Fruit fly (Drosophila melanogaster) whole organism, embryonic: ENCODE results near the gene CG33306.

Experiments
- Aef1 ChIP-seq: fragments of 200-800 bp; sonication (Bioruptor generic); IDR thresholded peaks from 3 replicates; pipeline ENCODE4 v1.3.6; 2022; ENCODE audit warnings: missing biosample characterization, missing genetic modification characterization
- Antp ChIP-seq: fragments of 200-800 bp; sonication (Bioruptor generic); optimal IDR thresholded peaks from 3 replicates; lab custom pipeline; 2016; ENCODE audit warnings: missing biosample characterization, missing genetic modification characterization
- CG11093 ChIP-seq: fragments of 200-800 bp; sonication (Bioruptor generic); IDR thresholded peaks from 3 replicates; pipeline ENCODE4 v1.3.6; 2022; ENCODE audit warnings: missing biosample characterization, missing genetic modification characterization
- CG11247 ChIP-seq: fragments of 200-800 bp; sonication (Bioruptor generic); IDR thresholded peaks from 2 replicates; pipeline ENCODE4 v1.3.6; 2022; ENCODE audit warnings: missing biosample characterization, missing genetic modification characterization
- CG11560 ChIP-seq: fragments of 200-800 bp; sonication (Bioruptor generic); IDR thresholded peaks from 3 replicates; pipeline ENCODE4 v1.3.6; 2022; ENCODE audit warnings: missing biosample characterization, missing genetic modification characterization
- CG12236 ChIP-seq: fragments of 200-800 bp; sonication (Bioruptor generic); optimal IDR thresholded peaks from 2 replicates; lab custom pipeline; 2016; ENCODE audit warnings: missing biosample characterization, missing genetic modification characterization
- CG12769 ChIP-seq: fragments of 200-800 bp; sonication (Bioruptor generic); optimal IDR thresholded peaks from 2 replicates; lab custom pipeline; 2019; ENCODE audit warnings: missing biosample characterization, mild to moderate bottlenecking, missing genetic modification characterization, moderate library complexity
- CG16815 ChIP-seq: fragments of 200-800 bp; sonication (Bioruptor generic); optimal IDR thresholded peaks from 3 replicates; lab custom pipeline; 2017; ENCODE audit warnings: missing biosample characterization, mild to moderate bottlenecking, missing genetic modification characterization
- CG34376 ChIP-seq: fragments of 200-800 bp; sonication (Bioruptor generic); optimal IDR thresholded peaks from 2 replicates; lab custom pipeline; 2018; ENCODE audit warnings: missing biosample characterization, mild to moderate bottlenecking, missing genetic modification characterization
- CG3726 ChIP-seq: fragments of 200-800 bp; sonication (Bioruptor generic); IDR thresholded peaks from 3 replicates; pipeline ENCODE4, ENCODE4 v1.3.6; 2022; ENCODE audit warnings: missing biosample characterization, missing genetic modification characterization
- CG43689 ChIP-seq: fragments of 200-800 bp; sonication (Bioruptor generic); IDR thresholded peaks from 2 replicates; pipeline ENCODE4 v1.3.6; 2022; ENCODE audit warnings: missing biosample characterization, missing genetic modification characterization
- CG4617 ChIP-seq: fragments of 200-800 bp; sonication (Bioruptor generic); optimal IDR thresholded peaks from 3 replicates; lab custom pipeline; 2016; ENCODE audit warnings: missing biosample characterization, missing genetic modification characterization, borderline replicate concordance
- CG7745 ChIP-seq: fragments of 200-800 bp; sonication (Bioruptor generic); optimal IDR thresholded peaks from 2 replicates; lab custom pipeline; 2018; ENCODE audit warnings: missing biosample characterization, mild to moderate bottlenecking, missing genetic modification characterization, moderate library complexity
- CG7987 ChIP-seq: fragments of 200-800 bp; sonication (Bioruptor generic); optimal IDR thresholded peaks from 2 replicates; lab custom pipeline; 2018; ENCODE audit warnings: missing biosample characterization, mild to moderate bottlenecking, missing genetic modification characterization, moderate library complexity
- CG9609 ChIP-seq: fragments of 200-800 bp; sonication (Bioruptor generic); optimal IDR thresholded peaks from 3 replicates; lab custom pipeline; 2016; ENCODE audit warnings: missing biosample characterization, missing genetic modification characterization
- D ChIP-seq, 2 experiments: fragments of 200-800 bp in 1 of 2; fragments of >200 bp in 1 of 2; sonication (Bioruptor generic) in 1 of 2; optimal IDR thresholded peaks; 2 replicates in 1 of 2; 3 replicates in 1 of 2; lab custom pipeline; 2017; ENCODE audit warnings: mild to moderate bottlenecking in 1 of 2, missing biosample characterization in 1 of 2, missing genetic modification characterization in 1 of 2, missing genetic modification reagents in 1 of 2
- Deaf1 ChIP-seq: fragments of 200-800 bp; optimal IDR thresholded peaks from 3 replicates; lab custom pipeline; 2019; ENCODE audit warnings: missing biosample characterization, mild to moderate bottlenecking, missing genetic modification characterization, moderate library complexity
- Dip3 ChIP-seq: fragments of 200-800 bp; sonication (Bioruptor generic); optimal IDR thresholded peaks from 3 replicates; lab custom pipeline; 2016; ENCODE audit warnings: missing biosample characterization, missing genetic modification characterization
- Ets65A ChIP-seq: fragments of 200-800 bp; sonication (Bioruptor generic); peaks from one replicate; lab custom pipeline; 2016; ENCODE audit warnings: missing biosample characterization, missing genetic modification characterization
- Hey ChIP-seq: fragments of 200-800 bp; sonication (Bioruptor generic); optimal IDR thresholded peaks from 3 replicates; lab custom pipeline; 2018; ENCODE audit warnings: missing biosample characterization, mild to moderate bottlenecking, missing genetic modification characterization
- Hmx ChIP-seq: fragments of 200-800 bp; sonication (Bioruptor generic); optimal IDR thresholded peaks from 2 replicates; lab custom pipeline; 2016; ENCODE audit warnings: missing biosample characterization, missing genetic modification characterization
- Lhr ChIP-seq: fragments of 200-800 bp; sonication (Bioruptor generic); optimal IDR thresholded peaks from 3 replicates; lab custom pipeline; 2017; ENCODE audit warnings: mild to moderate bottlenecking, missing biosample characterization, missing genetic modification reagents, missing genetic modification characterization
- NFAT ChIP-seq: fragments of 200-800 bp; sonication (Bioruptor generic); IDR thresholded peaks from 2 replicates; pipeline ENCODE4 v1.3.6; 2022; ENCODE audit warnings: missing biosample characterization, missing genetic modification characterization
- YL-1 ChIP-seq: fragments of 200-800 bp; sonication (Bioruptor generic); optimal IDR thresholded peaks from 3 replicates; lab custom pipeline; 2017; ENCODE audit warnings: missing biosample characterization, mild to moderate bottlenecking, missing genetic modification characterization
- amos ChIP-seq: fragments of 200-800 bp; sonication (Bioruptor generic); IDR thresholded peaks from 2 replicates; pipeline ENCODE4 v1.3.6; 2022; ENCODE audit warnings: missing biosample characterization, missing genetic modification characterization; ENCODE audit not compliant: partially characterized antibody
- cad ChIP-seq: fragments of >200 bp; optimal IDR thresholded peaks from 2 replicates; lab custom pipeline; 2017; ENCODE audit warnings: missing biosample characterization, missing genetic modification characterization
- crol ChIP-seq: fragments of 200-800 bp; sonication (Bioruptor generic); IDR thresholded peaks from 2 replicates; pipeline ENCODE4 v1.3.6; 2022; ENCODE audit warnings: missing biosample characterization, missing genetic modification characterization
- dm ChIP-seq: fragments of 200-800 bp; sonication (Bioruptor generic); optimal IDR thresholded peaks from 3 replicates; lab custom pipeline; 2016; ENCODE audit warnings: missing biosample characterization, missing genetic modification characterization
- exex ChIP-seq: fragments of 200-800 bp; sonication (Bioruptor generic); optimal IDR thresholded peaks from 4 replicates; lab custom pipeline; 2018; ENCODE audit warnings: missing biosample characterization, mild to moderate bottlenecking, missing genetic modification characterization, moderate library complexity
- eyg ChIP-seq: fragments of 200-800 bp; sonication (Bioruptor generic); optimal IDR thresholded peaks from 3 replicates; lab custom pipeline; 2016; ENCODE audit warnings: missing biosample characterization, missing genetic modification characterization
- grn ChIP-seq: fragments of 200-800 bp; sonication (Bioruptor generic); optimal IDR thresholded peaks from 3 replicates; lab custom pipeline; 2017; ENCODE audit warnings: missing biosample characterization, missing genetic modification characterization
- odd ChIP-seq: fragments of 200-800 bp; sonication (Bioruptor generic); optimal IDR thresholded peaks from 2 replicates; lab custom pipeline; 2017; ENCODE audit warnings: missing biosample characterization, mild to moderate bottlenecking, missing genetic modification characterization
- otp ChIP-seq: fragments of 200-800 bp; sonication (Bioruptor generic); IDR thresholded peaks from 3 replicates; pipeline ENCODE4, ENCODE4 v1.3.6; 2022; ENCODE audit warnings: missing biosample characterization, missing genetic modification characterization
- scrt ChIP-seq: fragments of 200-800 bp; sonication (Bioruptor generic); optimal IDR thresholded peaks from 2 replicates; lab custom pipeline; 2018; ENCODE audit warnings: missing biosample characterization, mild to moderate bottlenecking, missing genetic modification characterization, moderate library complexity
- sens-2 ChIP-seq: fragments of 200-800 bp; sonication (Bioruptor generic); IDR thresholded peaks from 2 replicates; pipeline ENCODE4 v1.3.6; 2022; ENCODE audit warnings: missing biosample characterization, missing genetic modification characterization
- slbo ChIP-seq: fragments of 200-800 bp; sonication (Bioruptor generic); IDR thresholded peaks from 2 replicates; pipeline ENCODE4 v1.3.6; 2022; ENCODE audit warnings: missing biosample characterization, missing genetic modification characterization
- sob ChIP-seq: fragments of 200-800 bp; sonication (Bioruptor generic); IDR thresholded peaks from 2 replicates; pipeline ENCODE4 v1.3.6; 2022; ENCODE audit warnings: missing biosample characterization, missing genetic modification characterization
- sug ChIP-seq: fragments of 200-800 bp; optimal IDR thresholded peaks from 2 replicates; lab custom pipeline; 2019; ENCODE audit warnings: missing biosample characterization, mild to moderate bottlenecking, missing genetic modification characterization, moderate library complexity
- tll ChIP-seq, 2 experiments: fragments of 200-800 bp in 1 of 2; fragments of >200 bp in 1 of 2; sonication (Bioruptor generic) in 1 of 2; optimal IDR thresholded peaks; 2 replicates each; lab custom pipeline; 2017 to 2019; ENCODE audit warnings: missing biosample characterization in 2 of 2, missing genetic modification characterization in 2 of 2, mild to moderate bottlenecking in 1 of 2, moderate library complexity in 1 of 2
- zen ChIP-seq: fragments of 200-800 bp; sonication (Bioruptor generic); optimal IDR thresholded peaks from 3 replicates; lab custom pipeline; 2018; ENCODE audit warnings: missing biosample characterization, mild to moderate bottlenecking, missing genetic modification characterization, moderate library complexity

The CG33306 gene

DNA sequence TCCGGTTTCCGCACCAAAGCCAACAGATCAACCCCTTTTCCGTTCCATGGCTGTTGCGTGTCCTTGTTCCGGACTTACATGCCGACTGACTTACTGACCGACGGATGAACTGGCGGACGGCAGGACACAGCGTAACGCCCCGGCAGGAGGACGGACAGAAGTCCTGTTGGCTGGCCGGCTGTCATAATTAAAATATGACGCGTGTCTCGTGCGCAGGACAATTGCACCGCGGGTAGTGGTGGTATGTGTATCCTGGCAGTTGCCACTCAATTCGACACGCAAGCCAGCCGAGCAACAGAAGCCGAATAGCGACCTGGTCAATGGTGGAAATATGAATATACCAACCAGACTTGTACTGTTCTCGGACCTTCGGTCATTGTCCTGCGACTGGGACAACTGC, 25.9 kb upstream of the CG33306 start (continued):
- peak; percentile 82 for TF ChIP-seq Hey (tag; lab: Kevin White, UChicago)
- no peak for TF ChIP-seq eyg
- peak; percentile 50 for TF ChIP-seq cad
- no peak for TF ChIP-seq NFAT (GFP tag; lab: Robert Waterston, UW)

DNA sequence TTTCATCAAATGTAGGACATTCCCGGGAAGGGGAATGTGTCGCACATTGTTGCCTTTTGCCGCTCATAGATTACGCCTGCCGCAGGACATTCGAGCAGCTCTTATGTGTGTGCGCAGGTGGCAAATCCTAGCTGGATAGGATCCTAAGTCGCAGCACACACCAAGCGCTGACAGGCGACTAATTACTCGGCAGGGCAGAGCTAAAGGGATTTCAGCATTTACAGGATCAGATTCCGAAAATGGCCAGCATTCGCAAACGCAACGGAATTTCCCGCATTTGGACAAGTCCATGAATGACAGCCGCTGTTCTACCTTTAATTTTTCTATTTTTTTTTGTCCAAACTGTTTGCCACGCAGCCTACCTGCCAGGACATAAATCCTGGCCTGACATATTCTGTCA, 24.1 kb upstream of the CG33306 start:
- peak in 1 of 2 experiments; percentile 50 for TF ChIP-seq tll (GFP tag; optimal IDR thresholded peaks at IDR 0.05; lab: Kevin White, UChicago)
- 0 out of 3 replicates have a peak, but pooled peaks have one; percentile 20 for TF ChIP-seq CG3726 (GFP tag; lab: Robert Waterston, UW)
- peak; percentile 61 for TF ChIP-seq zen (tag; lab: Kevin White, UChicago)
- TF ChIP-seq Aef1 (GFP tag; lab: Robert Waterston, UW), result no peak
- TF ChIP-seq CG11560 (tag; lab: Robert Waterston, UW), result no peak
- TF ChIP-seq YL-1 (GFP tag; lab: Kevin White, UChicago), result no peak
- TF ChIP-seq, all 482 proteins: peak for 3

DNA sequence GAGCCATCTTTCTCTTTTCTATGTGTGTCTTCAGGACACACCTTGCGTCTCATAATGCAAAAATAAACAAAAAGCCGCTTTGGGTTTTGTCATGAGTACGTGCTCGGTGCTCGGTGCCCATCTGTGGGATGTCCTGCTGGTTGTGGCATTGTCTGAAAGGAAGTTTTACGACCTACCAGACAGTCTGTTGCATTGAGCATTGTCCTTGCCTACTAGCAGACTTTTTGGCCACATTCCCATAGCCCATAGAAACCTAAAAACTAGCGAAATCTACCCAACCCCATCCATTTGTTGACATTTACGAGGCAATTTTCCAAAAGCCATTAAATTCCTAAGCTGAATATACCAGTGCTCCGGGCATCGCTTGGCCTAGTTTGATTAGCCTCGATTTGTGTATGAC, 7.6 kb upstream of the CG33306 start:
- TF ChIP-seq CG12769 (tag; lab: Kevin White, UChicago) (no peak), scrt (GFP tag; lab: Kevin White, UChicago) (no peak), D (optimal IDR thresholded peaks at IDR 0.05; lab: Kevin White, UChicago) (peak; percentile 87), D (GFP tag; optimal IDR thresholded peaks at IDR 0.05; lab: Kevin White, UChicago) (no peak), otp (no peak), Antp (GFP tag; lab: Kevin White, UChicago) (no peak), cad (peak; percentile 81), CG9609 (GFP tag; lab: Kevin White, UChicago) (no peak), Lhr (GFP tag; lab: Kevin White, UChicago) (no peak), zen (tag; lab: Kevin White, UChicago) (peak; percentile 66), CG43689 (GFP tag; lab: Robert Waterston, UW) (no peak), CG7745 (tag; lab: Kevin White, UChicago) (no peak)

DNA sequence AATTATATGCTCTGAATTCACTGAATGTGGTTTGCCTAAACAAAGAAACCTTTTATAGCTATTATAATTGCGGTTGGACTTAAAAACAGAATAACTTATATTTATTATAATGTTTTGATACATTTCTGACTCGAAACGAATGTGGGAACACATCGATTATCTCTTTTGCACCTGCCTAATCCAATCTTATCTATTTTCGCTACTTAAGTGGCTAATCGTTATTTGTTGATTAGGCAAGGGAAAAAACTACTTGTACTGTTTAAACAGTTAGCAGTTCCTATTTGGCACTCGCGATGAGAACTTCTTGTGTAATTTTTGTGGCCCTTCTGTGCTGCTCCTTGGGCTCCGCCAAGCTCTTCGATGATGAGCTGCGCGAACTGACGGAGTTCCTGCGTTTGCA, 5.6 kb upstream of the CG33306 start, which contains the start of gene CG7968:
CG7968 (plus strand) TSS at position 276 of the 400 bp plus-strand sequence.
- TF ChIP-seq exex (tag; lab: Kevin White, UChicago) (peak; percentile 93), odd (no peak)

DNA sequence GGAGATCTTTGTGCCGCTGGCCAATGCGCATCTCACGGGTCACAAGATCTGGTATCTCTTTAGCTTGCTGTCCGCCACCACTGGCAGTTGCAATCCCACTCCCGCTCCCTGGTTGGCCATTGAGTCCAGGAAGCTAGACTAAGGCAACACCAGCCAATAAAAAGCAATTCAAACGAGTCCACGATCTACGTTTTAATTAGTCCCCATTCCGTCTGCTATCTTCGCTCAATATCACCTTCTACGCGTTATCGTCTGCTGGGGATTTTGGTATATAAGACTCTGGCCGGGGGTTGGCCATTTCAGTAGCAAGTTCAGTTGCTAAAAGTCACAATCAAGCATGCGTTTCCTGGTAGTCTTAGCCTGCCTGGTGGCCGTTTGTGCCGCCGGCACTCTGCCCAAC, 4.1 kb upstream of the CG33306 start, which contains the start of gene CG7953:
CG7953 (plus strand) TSS at position 301 of the 400 bp plus-strand sequence.
- TF ChIP-seq amos (no peak), slbo (GFP tag; lab: Robert Waterston, UW) (no peak), Dip3 (GFP tag; lab: Kevin White, UChicago) (no peak), exex (tag; lab: Kevin White, UChicago) (peak; percentile 29), sob (GFP tag; lab: Robert Waterston, UW) (0 out of 2 replicates have a peak, but pooled peaks have one; percentile 12), Ets65A (GFP tag; lab: Kevin White, UChicago) (peak; percentile 63), CG11247 (no peak), CG7987 (no peak), CG11093 (GFP tag; lab: Robert Waterston, UW) (no peak)

DNA sequence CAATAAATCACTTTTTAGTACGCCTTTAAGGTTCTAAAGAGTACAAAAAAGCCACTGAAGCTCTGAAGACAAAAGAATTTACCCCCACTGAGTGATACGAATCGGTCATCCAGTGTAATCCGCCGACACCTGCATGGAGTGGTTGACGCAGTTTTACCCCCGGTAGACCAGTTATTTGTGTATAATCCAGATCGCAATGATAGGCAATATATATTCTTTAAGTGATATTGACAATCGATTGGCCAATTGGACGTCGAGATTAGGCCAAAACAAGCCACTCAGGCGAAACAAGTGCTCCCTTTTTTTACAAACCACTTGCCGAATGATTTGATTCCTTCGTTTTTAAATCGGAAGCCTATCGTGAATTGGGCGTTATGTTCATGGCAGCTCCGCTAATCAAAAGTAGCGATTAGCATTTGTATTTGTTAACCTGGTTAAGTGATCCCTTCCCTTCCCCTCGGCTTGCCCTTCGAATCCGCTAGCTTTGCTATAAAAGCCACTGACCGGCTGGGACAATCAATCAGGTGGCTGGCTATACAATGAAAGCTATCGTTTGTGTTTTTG, 2.8 kb upstream of the CG33306 start, which contains the start of gene CG7916:
CG7916 (plus strand) TSS at position 514 of the 564 bp plus-strand sequence.
- TF ChIP-seq grn (GFP tag; lab: Kevin White, UChicago) (peak; percentile 46), exex (tag; lab: Kevin White, UChicago) (peak; percentile 75), Hey (tag; lab: Kevin White, UChicago) (peak; percentile 12), CG4617 (GFP tag; lab: Kevin White, UChicago) (no peak), sug (tag; lab: Kevin White, UChicago) (peak; percentile 90), crol (peak; percentile 36; the same call in 1 of the 2 replicates), CG16815 (GFP tag; lab: Kevin White, UChicago) (no peak), CG34376 (GFP tag; lab: Kevin White, UChicago) (peak; percentile 41), Deaf1 (peak; percentile 48), Hmx (GFP tag; lab: Kevin White, UChicago) (no peak), CG12236 (GFP tag; lab: Kevin White, UChicago) (no peak), dm (GFP tag; lab: Kevin White, UChicago) (no peak), sens-2 (GFP tag; lab: Robert Waterston, UW) (no peak)
